Worm (Caenorhabditis elegans) whole organism, L4 larva: ENCODE measurements around the gene rpl-18.

ENCODE experiments used
- D1046.2 ChIP-seq: fragments of 200-800 bp; sonication (Bioruptor generic); IDR thresholded peaks from 2 replicates; pipeline ENCODE4 v1.3.6; 2022; ENCODE audit warnings: missing genetic modification characterization, missing compliant biosample characterization
- F37D6.2 ChIP-seq: sonication (generic microtip); optimal IDR thresholded peaks from 2 replicates; lab custom pipeline; 2016; ENCODE audit warnings: mild to moderate bottlenecking, missing genetic modification characterization, missing compliant biosample characterization
- F49E8.2 ChIP-seq: sonication (generic microtip); optimal IDR thresholded peaks from 2 replicates; lab custom pipeline; 2016; ENCODE audit warnings: missing compliant biosample characterization, mild to moderate bottlenecking, missing genetic modification characterization, borderline replicate concordance
- Y105C5A.15 ChIP-seq: fragments of 200-800 bp; sonication (Bioruptor generic); IDR thresholded peaks from 2 replicates; pipeline ENCODE4 v1.3.6; 2022; ENCODE audit warnings: missing genetic modification characterization, missing compliant biosample characterization
- Y75B8A.6 ChIP-seq: fragments of 200-800 bp; sonication (Bioruptor generic); IDR thresholded peaks from 2 replicates; pipeline ENCODE4 v1.3.6; 2022; ENCODE audit warnings: missing genetic modification reagents, missing genetic modification characterization, missing compliant biosample characterization
- ZK337.2 ChIP-seq: fragments of 200-800 bp; sonication (Bioruptor generic); IDR thresholded peaks from 2 replicates; pipeline ENCODE4 v1.3.6; 2022; ENCODE audit warnings: missing genetic modification reagents, missing genetic modification characterization, missing compliant biosample characterization
- aha-1 ChIP-seq: fragments of 150-350 bp; peaks from one replicate; lab custom pipeline; 2014; ENCODE audit warnings: missing biosample characterization, missing genetic modification characterization
- ama-1 ChIP-seq: fragments of 150-350 bp; optimal IDR thresholded peaks from 2 replicates; lab custom pipeline; 2014; ENCODE audit warnings: inconsistent platforms, mixed read lengths
- ceh-20 ChIP-seq: fragments of 200-800 bp; sonication (Bioruptor generic); IDR thresholded peaks from 2 replicates; pipeline ENCODE4 v1.3.6; 2022; ENCODE audit warnings: missing genetic modification reagents, missing genetic modification characterization, missing compliant biosample characterization
- ceh-32 ChIP-seq: sonication (generic microtip); optimal IDR thresholded peaks from 2 replicates; lab custom pipeline; 2016; ENCODE audit warnings: mild to moderate bottlenecking, missing genetic modification characterization, missing compliant biosample characterization; ENCODE audit not compliant: poor library complexity
- ceh-82 ChIP-seq: sonication (generic microtip); optimal IDR thresholded peaks from 2 replicates; lab custom pipeline; 2017; ENCODE audit warnings: missing biosample characterization, missing genetic modification characterization
- ces-1 ChIP-seq: fragments of 150-350 bp; sonication (generic microtip); optimal IDR thresholded peaks from 4 replicates; lab custom pipeline; 2014; ENCODE audit warnings: missing biosample characterization, missing genetic modification reagents, missing genetic modification characterization
- cey-2 ChIP-seq: sonication (generic microtip); optimal IDR thresholded peaks from 3 replicates; lab custom pipeline; 2017; ENCODE audit warnings: missing genetic modification characterization, mild to moderate bottlenecking, missing compliant biosample characterization, antibody characterized with exemption, borderline replicate concordance; ENCODE audit not compliant: insufficient read depth
- ctbp-1 ChIP-seq: fragments of 200-800 bp; sonication (Bioruptor generic); IDR thresholded peaks from 2 replicates; pipeline ENCODE4 v1.3.6; 2022; ENCODE audit warnings: missing genetic modification reagents, missing genetic modification characterization, missing compliant biosample characterization
- daf-19 ChIP-seq: fragments of 200-800 bp; sonication (Bioruptor generic); conservative IDR thresholded peaks from 2 replicates; pipeline ENCODE4 v1.3.6; 2022; ENCODE audit warnings: missing genetic modification characterization, missing compliant biosample characterization
- dmd-9 ChIP-seq: fragments of 200-800 bp; sonication (Bioruptor generic); IDR thresholded peaks from 2 replicates; pipeline ENCODE4 v1.3.6; 2022; ENCODE audit warnings: missing genetic modification reagents, missing genetic modification characterization, missing compliant biosample characterization
- egl-43 ChIP-seq: fragments of 200-800 bp; sonication (Bioruptor generic); IDR thresholded peaks from 2 replicates; pipeline ENCODE4 v1.3.6; 2022; ENCODE audit warnings: missing genetic modification reagents, missing genetic modification characterization, missing compliant biosample characterization
- lim-7 ChIP-seq: fragments of 200-800 bp; sonication (Bioruptor generic); IDR thresholded peaks from 2 replicates; pipeline ENCODE4 v1.3.6; 2022; ENCODE audit warnings: missing genetic modification characterization, missing compliant biosample characterization
- lin-13 ChIP-seq: fragments of 150-350 bp; optimal IDR thresholded peaks from 2 replicates; lab custom pipeline; 2014; ENCODE audit warnings: missing biosample characterization, missing genetic modification reagents, missing genetic modification characterization
- lin-38 ChIP-seq: fragments of 200-800 bp; sonication (Bioruptor generic); IDR thresholded peaks from 2 replicates; pipeline ENCODE4 v1.3.6; 2022; ENCODE audit warnings: missing genetic modification reagents, missing genetic modification characterization, missing compliant biosample characterization
- madf-9 ChIP-seq: fragments of 200-800 bp; sonication (Bioruptor generic); conservative IDR thresholded peaks from 2 replicates; pipeline ENCODE4 v1.3.6; 2022; ENCODE audit warnings: missing genetic modification reagents, missing genetic modification characterization, missing compliant biosample characterization
- mes-2 ChIP-seq: sonication (generic microtip); optimal IDR thresholded peaks from 2 replicates; lab custom pipeline; 2016; ENCODE audit warnings: missing genotype, mild to moderate bottlenecking, missing genetic modification characterization, missing compliant biosample characterization; ENCODE audit not compliant: poor library complexity, severe bottlenecking
- nhr-10 ChIP-seq: fragments of 150-350 bp; optimal IDR thresholded peaks from 2 replicates; lab custom pipeline; 2014; ENCODE audit warnings: missing biosample characterization, missing genetic modification characterization
- nhr-102 ChIP-seq: sonication (generic microtip); optimal IDR thresholded peaks from 2 replicates; lab custom pipeline; 2016; ENCODE audit warnings: mild to moderate bottlenecking, missing genetic modification characterization, moderate library complexity, missing compliant biosample characterization
- nhr-25 ChIP-seq: sonication (generic microtip); optimal IDR thresholded peaks from 2 replicates; lab custom pipeline; 2017; ENCODE audit warnings: missing genetic modification characterization, mild to moderate bottlenecking, missing compliant biosample characterization, antibody characterized with exemption, moderate library complexity, borderline replicate concordance; ENCODE audit not compliant: insufficient read depth
- nhr-76 ChIP-seq: fragments of 150-350 bp; optimal IDR thresholded peaks from 2 replicates; lab custom pipeline; 2014; ENCODE audit warnings: missing biosample characterization, missing genetic modification characterization
- set-16 ChIP-seq: fragments of 200-800 bp; sonication (Bioruptor generic); IDR thresholded peaks from 2 replicates; pipeline ENCODE4 v1.3.6; 2022; ENCODE audit warnings: missing genetic modification reagents, missing genetic modification characterization, missing compliant biosample characterization
- snpc-1.2 ChIP-seq: fragments of 200-800 bp; sonication (Bioruptor generic); IDR thresholded peaks from 2 replicates; pipeline ENCODE4 v1.3.6; 2022; ENCODE audit warnings: missing genetic modification reagents, missing genetic modification characterization, missing compliant biosample characterization
- unc-39 ChIP-seq: sonication (generic microtip); optimal IDR thresholded peaks from 2 replicates; lab custom pipeline; 2017; ENCODE audit warnings: missing biosample characterization, missing genetic modification characterization
- unc-62 ChIP-seq, 3 experiments: fragments of 150-350 bp in 1 of 3; sonication (generic microtip); optimal IDR thresholded peaks in 2 of 3; peaks in 1 of 3; 1 replicate in 1 of 3; 2 replicates in 2 of 3; lab custom pipeline; 2014 to 2017; ENCODE audit warnings: missing biosample characterization in 3 of 3, missing genetic modification characterization in 3 of 3, missing genetic modification reagents in 3 of 3, missing genotype in 1 of 3
- zfp-3 ChIP-seq: fragments of 200-800 bp; sonication (Bioruptor generic); conservative IDR thresholded peaks from 2 replicates; pipeline ENCODE4 v1.3.6; 2022; ENCODE audit warnings: missing genetic modification reagents, missing genetic modification characterization, missing compliant biosample characterization

rpl-18 gene

DNA sequence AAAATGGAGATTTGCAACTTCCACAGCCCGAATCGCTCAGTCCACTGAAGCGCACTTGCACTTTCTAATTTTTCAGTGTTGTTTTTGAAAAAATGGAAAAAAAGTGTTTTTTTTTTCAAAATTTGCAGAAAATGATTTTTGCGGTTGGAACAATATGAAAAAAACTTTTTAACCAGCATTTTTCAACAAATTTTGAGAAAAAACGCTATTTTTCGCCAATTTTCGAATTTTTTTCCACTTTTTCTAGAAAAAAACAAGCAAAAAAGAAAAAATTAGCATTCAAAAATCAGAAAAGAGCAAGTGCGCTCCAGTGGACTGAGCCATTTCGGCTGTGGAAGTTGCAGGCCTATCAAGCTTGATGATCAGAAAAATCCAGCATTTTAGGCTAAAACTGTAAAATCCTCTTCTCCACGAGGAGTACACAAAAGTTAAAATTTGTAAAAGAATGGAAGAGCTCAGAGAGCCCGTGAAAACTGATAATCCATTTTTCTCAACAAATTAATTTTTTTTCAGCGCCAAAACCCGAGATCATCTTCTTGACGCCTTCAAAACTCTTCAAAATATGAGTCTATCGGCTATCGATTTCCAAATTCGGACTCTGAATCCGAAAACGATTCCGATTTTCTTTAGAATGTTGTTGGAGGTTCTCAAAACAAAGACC, 17.7 kb downstream of the rpl-18 start:
- TF ChIP-seq ces-1 (GFP tag; lab: Kevin White, UChicago) (no peak), egl-43 (no peak), Y105C5A.15 (no peak), ceh-82 (tag; lab: Kevin White, UChicago) (no peak), unc-62 (GFP tag; optimal IDR thresholded peaks at IDR 0.05 in 1 of 2; lab: Kevin White, UChicago) (peak in 1 of 2 experiments; percentile 59), unc-62 (tag; optimal IDR thresholded peaks at IDR 0.05; lab: Kevin White, UChicago) (no peak), lin-13 (GFP tag; lab: Kevin White, UChicago) (no peak), ama-1 (lab: Kevin White, UChicago) (no peak), cey-2 (no peak), dmd-9 (GFP tag; lab: Robert Waterston, UW) (no peak), nhr-102 (no peak), ctbp-1 (GFP tag; lab: Robert Waterston, UW) (0 out of 2 replicates have a peak, but pooled peaks have one; percentile 13), lin-38 (GFP tag; lab: Robert Waterston, UW) (peak; percentile 41; the same call in 1 of the 2 replicates), aha-1 (peak; percentile 6), nhr-76 (tag; lab: Kevin White, UChicago) (no peak), daf-19 (GFP tag; lab: Robert Waterston, UW) (no peak), lim-7 (GFP tag; lab: Robert Waterston, UW) (no peak), snpc-1.2 (0 out of 2 replicates have a peak, but pooled peaks have one; percentile 13)

DNA sequence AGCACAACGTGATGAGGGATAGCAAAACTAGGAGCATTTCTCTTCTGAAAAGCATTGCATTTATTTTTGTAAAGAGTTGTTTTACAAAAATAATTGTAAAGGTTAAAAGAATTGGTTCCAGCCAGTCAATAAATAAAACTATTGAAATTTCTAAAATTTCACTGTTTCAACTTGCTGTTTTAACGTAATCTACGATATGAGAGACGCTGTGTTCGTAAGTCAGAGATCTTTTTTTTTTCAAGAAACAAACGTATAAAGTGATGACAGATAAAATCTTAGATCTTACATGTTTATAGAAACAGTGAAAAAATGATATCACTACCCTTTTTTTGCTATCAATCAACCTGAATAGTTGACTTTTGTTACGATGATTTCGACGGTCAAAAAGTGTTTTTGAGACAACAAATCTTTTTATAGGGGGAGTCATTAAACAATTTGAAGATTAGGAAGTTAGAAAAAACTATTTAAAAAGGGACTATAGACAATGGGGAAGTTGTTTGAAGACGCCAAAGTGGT, 20.3 kb downstream of the rpl-18 start, which contains the start of gene Y45F10D.6:
TSS of gene Y45F10D.6 (minus strand) at position 51 of the 516 bp plus-strand sequence.
- TF ChIP-seq nhr-10 (tag; lab: Kevin White, UChicago) = no peak
- no peak for TF ChIP-seq nhr-25 (tag; lab: Kevin White, UChicago)
- TF ChIP-seq ZK337.2 (GFP tag; lab: Robert Waterston, UW) = no peak
- TF ChIP-seq ceh-32 (tag; lab: Kevin White, UChicago) = no peak
- TF ChIP-seq madf-9 (GFP tag; lab: Robert Waterston, UW) = no peak
- TF ChIP-seq zfp-3 (GFP tag; lab: Robert Waterston, UW) = no peak

DNA sequence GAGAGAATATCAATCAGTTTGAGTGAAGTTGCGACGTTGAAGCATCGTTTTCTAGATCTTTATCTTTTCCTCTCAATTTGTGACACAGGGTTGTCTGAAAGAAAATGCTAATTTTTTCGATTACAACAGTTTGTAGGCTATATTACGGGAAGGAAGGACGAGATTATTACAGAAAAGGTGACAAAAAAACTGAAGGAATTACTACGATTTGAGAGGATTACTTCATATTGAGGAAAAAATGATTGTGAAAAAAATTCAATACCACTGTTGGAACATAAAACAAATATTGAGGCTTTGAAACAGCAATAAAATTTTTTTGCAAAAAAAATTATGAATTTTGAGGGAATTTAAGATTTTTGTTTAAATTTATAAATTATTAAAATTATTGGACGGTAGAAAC, 30.1 kb downstream of the rpl-18 start, which contains the start of gene Y45F10D.14:
TSS of gene Y45F10D.14 (minus strand) at position 101 of the 400 bp plus-strand sequence.
- no peak for TF ChIP-seq mes-2 (tag; lab: Kevin White, UChicago)
- TF ChIP-seq unc-62 (GFP tag; optimal IDR thresholded peaks at IDR 0.05 in 1 of 2; lab: Kevin White, UChicago) = peak in 1 of 2 experiments; percentile 7
- no peak for TF ChIP-seq unc-62 (tag; optimal IDR thresholded peaks at IDR 0.05; lab: Kevin White, UChicago)
- peak; percentile 74 for TF ChIP-seq aha-1

DNA sequence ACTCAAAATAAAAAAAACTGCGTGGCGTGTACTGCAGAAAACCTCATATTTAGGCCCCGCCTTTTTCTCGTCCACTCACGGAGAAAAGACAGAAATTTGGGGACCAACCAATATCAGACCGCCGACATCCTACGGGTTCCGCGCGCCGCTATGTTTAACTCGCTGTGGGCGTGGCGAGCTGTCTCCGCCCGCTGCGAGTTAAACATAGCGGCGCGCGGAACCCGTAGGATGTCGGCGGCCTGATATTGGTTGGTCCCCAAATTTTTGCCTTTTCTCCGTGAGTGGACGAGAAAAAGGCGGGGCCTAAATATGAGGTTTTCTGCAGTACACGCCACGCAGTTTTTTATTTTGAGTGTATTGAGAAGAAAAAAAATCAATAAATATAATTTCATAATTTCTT, 36.8 kb downstream of the rpl-18 start:
- TF ChIP-seq F49E8.2 (tag; lab: Kevin White, UChicago) = peak; percentile 13
- 0 out of 2 replicates have a peak, but pooled peaks have one; percentile 20 for TF ChIP-seq lin-38 (GFP tag; lab: Robert Waterston, UW)
- TF ChIP-seq snpc-1.2 = peak; percentile 93

DNA sequence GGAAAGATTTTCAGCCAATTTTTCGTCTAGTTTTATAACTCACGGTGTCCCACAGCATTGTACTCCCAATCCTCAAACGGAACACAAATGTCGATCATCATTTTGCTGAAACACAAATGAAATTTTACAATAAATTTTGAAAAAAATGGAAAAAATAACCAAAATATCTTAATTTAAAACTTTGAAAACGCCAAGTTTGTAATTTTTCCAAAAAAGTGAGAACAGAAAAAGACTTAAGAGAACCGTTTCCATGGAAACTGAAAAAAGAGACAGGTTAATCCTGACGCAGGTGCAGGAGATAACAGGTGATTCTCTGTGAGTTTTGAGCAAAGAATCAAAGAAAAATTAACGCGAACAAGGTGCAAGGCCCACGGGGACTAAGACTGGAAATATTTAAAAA, 43.2 kb downstream of the rpl-18 start, which contains the start of gene Y45F10D.15:
TSS of gene Y45F10D.15 (minus strand) at position 101 of the 400 bp plus-strand sequence.
- TF ChIP-seq ceh-20 (GFP tag; lab: Robert Waterston, UW) (no peak), Y75B8A.6 (no peak), set-16 (GFP tag; lab: Robert Waterston, UW) (no peak), unc-39 (tag; lab: Kevin White, UChicago) (no peak), F37D6.2 (tag; lab: Kevin White, UChicago) (no peak), D1046.2 (GFP tag; lab: Robert Waterston, UW) (no peak)
- TF ChIP-seq, all 104 proteins: peak for 0
